Fruit fly (Drosophila melanogaster) whole organism, wandering third instar larva: Measurements from ENCODE around the gene CG11842.

ENCODE experiments used
- CrebA ChIP-seq: fragments of 200-800 bp; sonication (Bioruptor generic); optimal IDR thresholded peaks from 2 replicates; lab custom pipeline; 2016; ENCODE audit warnings: missing biosample characterization, mild to moderate bottlenecking, missing genetic modification characterization, borderline replicate concordance
- Hnf4 ChIP-seq: fragments of 200-800 bp; sonication (Bioruptor generic); optimal IDR thresholded peaks from 2 replicates; lab custom pipeline; 2016; ENCODE audit warnings: missing biosample characterization, mild to moderate bottlenecking, missing genetic modification characterization
- Mio ChIP-seq: sonication (Bioruptor generic); optimal IDR thresholded peaks from 2 replicates; lab custom pipeline; 2016; ENCODE audit warnings: missing biosample characterization, missing genetic modification characterization
- br ChIP-seq: fragments of 200-800 bp; sonication (Bioruptor generic); optimal IDR thresholded peaks from 2 replicates; lab custom pipeline; 2016; ENCODE audit warnings: missing biosample characterization, missing genetic modification characterization
- foxo ChIP-seq, 2 experiments: fragments of 200-800 bp; sonication (Bioruptor generic); optimal IDR thresholded peaks; 2 replicates in 1 of 2; 3 replicates in 1 of 2; lab custom pipeline; 2016 to 2017; ENCODE audit warnings: missing biosample characterization in 2 of 2, missing genetic modification characterization in 2 of 2
- h ChIP-seq: fragments of 200-800 bp; sonication (Bioruptor generic); optimal IDR thresholded peaks from 3 replicates; lab custom pipeline; 2016; ENCODE audit warnings: missing biosample characterization, mild to moderate bottlenecking, missing genetic modification characterization

DNA sequence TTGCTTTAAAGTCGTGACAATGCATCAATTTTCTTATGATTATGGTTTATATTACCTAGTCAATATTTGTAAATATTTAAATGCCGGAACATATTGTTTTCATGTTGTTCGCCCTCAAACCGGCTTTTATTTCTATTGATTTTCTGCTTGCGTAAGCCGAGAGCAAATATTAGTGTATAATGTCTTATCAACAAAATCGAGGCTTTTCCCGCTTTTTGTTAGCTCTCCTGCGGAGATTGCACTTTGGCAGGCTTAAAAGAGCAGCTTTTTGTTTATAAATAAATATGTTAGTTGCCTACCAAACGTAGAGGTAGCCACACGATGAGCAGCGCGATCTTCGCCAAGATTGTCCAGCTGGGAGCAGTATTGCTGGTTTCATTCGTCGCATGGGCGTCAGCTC lies at the start of gene CG11842:
- no peak for TF ChIP-seq Hnf4
- no peak for TF ChIP-seq br (GFP tag; lab: Kevin White, UChicago)
- TF ChIP-seq CrebA (GFP tag; lab: Kevin White, UChicago), result no peak
- TF ChIP-seq Mio (GFP tag; lab: Kevin White, UChicago), result no peak
- TF ChIP-seq foxo (GFP tag; optimal IDR thresholded peaks at IDR 0.05; lab: Kevin White, UChicago), result no peak
- no peak for TF ChIP-seq h (GFP tag; lab: Kevin White, UChicago)
